Fruit fly (Drosophila melanogaster) whole organism: Measurements from ENCODE around the gene tj.

ENCODE experiments used
- CG8478 ChIP-seq: fragments of >200 bp; optimal IDR thresholded peaks from 2 replicates; lab custom pipeline; 2018; ENCODE audit warnings: inconsistent platforms
- Dll ChIP-seq: fragments of >200 bp; optimal IDR thresholded peaks from 2 replicates; lab custom pipeline; 2017
- EcR ChIP-seq, 2 experiments: fragments of >200 bp; optimal IDR thresholded peaks; 2 replicates each; lab custom pipeline; 2017; ENCODE audit warnings: missing biosample characterization in 2 of 2, missing genetic modification characterization in 2 of 2, missing genetic modification reagents in 2 of 2
- pan ChIP-seq: fragments of >200 bp; optimal IDR thresholded peaks from 2 replicates; lab custom pipeline; 2017
- psq ChIP-seq: fragments of >200 bp; optimal IDR thresholded peaks from 2 replicates; lab custom pipeline; 2017
- usp ChIP-seq: fragments of >200 bp; optimal IDR thresholded peaks from 2 replicates; lab custom pipeline; 2017; ENCODE audit warnings: missing biosample characterization, missing genetic modification characterization, mixed read lengths

Gene tj

dm6 chr2L:19489997-19490461 is 26.0 kb downstream of the tj start, which contains the start of the genes CG10194 and CG18094:
TSS of gene CG10194 (minus strand) at chr2L:19490104.
TSS of gene CG18094 (plus strand) at chr2L:19490262.
- no peak for TF ChIP-seq usp (GFP tag; lab: Kevin White, UChicago)
- peak; percentile 94 for TF ChIP-seq pan

- TF ChIP-seq usp (GFP tag; lab: Kevin White, UChicago) (no peak), Dll (lab: Kevin White, UChicago) (no peak), CG8478 (lab: Kevin White, UChicago) (no peak), EcR (GFP tag; optimal IDR thresholded peaks at IDR 0.05; lab: Kevin White, UChicago) (no peak), psq (lab: Kevin White, UChicago) (no peak), pan (no peak)
Measured at dm6 chr2L:19492934-19493686, 29.0 kb downstream of the tj start, which contains the start of the genes swm and Ctu2. TSS of gene swm (plus strand) at chr2L:19493251. TSS of gene Ctu2 (minus strand) at chr2L:19493253.

- TF ChIP-seq EcR (GFP tag; optimal IDR thresholded peaks at IDR 0.05; lab: Kevin White, UChicago): no peak
- no peak for TF ChIP-seq usp (GFP tag; lab: Kevin White, UChicago)
- no peak for TF ChIP-seq Dll (lab: Kevin White, UChicago)
- TF ChIP-seq psq (lab: Kevin White, UChicago): no peak
- no peak for TF ChIP-seq CG8478 (lab: Kevin White, UChicago)
- no peak for TF ChIP-seq pan
Measured at dm6 chr2L:19497983-19498382, 33.9 kb downstream of the tj start, which contains the start of gene Top3alpha. TSS of gene Top3alpha (plus strand) at chr2L:19498168.

dm6 chr2L:19506323-19506722 is 42.3 kb downstream of the tj start:
- TF ChIP-seq EcR (GFP tag; optimal IDR thresholded peaks at IDR 0.05; lab: Kevin White, UChicago) (no peak), usp (GFP tag; lab: Kevin White, UChicago) (no peak), psq (lab: Kevin White, UChicago) (no peak), CG8478 (lab: Kevin White, UChicago) (no peak), pan (no peak), Dll (lab: Kevin White, UChicago) (no peak)

- no peak for TF ChIP-seq CG8478 (lab: Kevin White, UChicago)
- TF ChIP-seq psq (lab: Kevin White, UChicago): no peak
- no peak for TF ChIP-seq Dll (lab: Kevin White, UChicago)
- no peak for TF ChIP-seq EcR (GFP tag; optimal IDR thresholded peaks at IDR 0.05; lab: Kevin White, UChicago)
Measured at dm6 chr2L:19508361-19508918, 44.4 kb downstream of the tj start, which contains the start of gene cyst. TSS of gene cyst (minus strand) at chr2L:19508764.

- TF ChIP-seq CG8478 (lab: Kevin White, UChicago) (no peak), pan (no peak), EcR (GFP tag; optimal IDR thresholded peaks at IDR 0.05; lab: Kevin White, UChicago) (no peak), usp (GFP tag; lab: Kevin White, UChicago) (no peak), Dll (lab: Kevin White, UChicago) (no peak), psq (lab: Kevin White, UChicago) (no peak)
Measured at dm6 chr2L:19512184-19512583, 48.1 kb downstream of the tj start.

dm6 chr2L:19516062-19516461 is 52.0 kb downstream of the tj start:
- TF ChIP-seq pan (no peak), Dll (lab: Kevin White, UChicago) (no peak), CG8478 (lab: Kevin White, UChicago) (no peak), psq (lab: Kevin White, UChicago) (no peak), usp (GFP tag; lab: Kevin White, UChicago) (no peak), EcR (GFP tag; optimal IDR thresholded peaks at IDR 0.05; lab: Kevin White, UChicago) (no peak)
